Fruit fly (Drosophila melanogaster) Kc167 (cell line): ENCODE measurements around the gene Pdf.

Source experiments
- Myc ChIP-seq: fragments of >200 bp; optimal IDR thresholded peaks from 2 replicates; lab custom pipeline; 2017; ENCODE audit warnings: missing external identifiers
- Sin3A ChIP-seq: fragments of >200 bp; optimal IDR thresholded peaks from 2 replicates; lab custom pipeline; 2018; ENCODE audit warnings: missing external identifiers
- insv ChIP-seq: fragments of >200 bp; optimal IDR thresholded peaks from 3 replicates; lab custom pipeline; 2018; ENCODE audit warnings: missing external identifiers
- psq ChIP-seq: fragments of >200 bp; optimal IDR thresholded peaks from 2 replicates; lab custom pipeline; 2017; ENCODE audit warnings: missing external identifiers
- ttk ChIP-seq: sonication (Bioruptor generic); optimal IDR thresholded peaks from 2 replicates; lab custom pipeline; 2017; ENCODE audit warnings: missing external identifiers

- TF ChIP-seq Sin3A (lab: Kevin White, UChicago) (no peak), insv (lab: Kevin White, UChicago) (no peak), Myc (lab: Kevin White, UChicago) (no peak), ttk (no peak), psq (lab: Kevin White, UChicago) (no peak)
Measured at dm6 chr3R:26481231-26481630, 25.3 kb upstream of the Pdf start.
